Fruit fly (Drosophila melanogaster) whole organism, embryonic: ENCODE data around the gene Trf4-1.

Experiments used
- Adf1 ChIP-seq: fragments of 200-800 bp; sonication (Bioruptor generic); IDR thresholded peaks from 2 replicates; pipeline ENCODE4 v1.3.6; 2022; ENCODE audit warnings: missing biosample characterization, missing genetic modification characterization
- Atf6 ChIP-seq: fragments of 200-800 bp; sonication (Bioruptor generic); IDR thresholded peaks from 2 replicates; pipeline ENCODE4 v1.3.6; 2022; ENCODE audit warnings: missing biosample characterization, missing genetic modification characterization
- Awh ChIP-seq: fragments of 200-800 bp; sonication (Bioruptor generic); IDR thresholded peaks from 2 replicates; pipeline ENCODE4, ENCODE4 v1.3.6; 2022; ENCODE audit warnings: missing biosample characterization, missing genetic modification characterization
- BEAF-32 ChIP-seq: fragments of 200-800 bp; sonication (Bioruptor generic); optimal IDR thresholded peaks from 3 replicates; lab custom pipeline; 2017; ENCODE audit warnings: missing biosample characterization, missing genetic modification characterization, mild to moderate bottlenecking, moderate library complexity, missing genetic modification reagents
- CG12104 ChIP-seq: fragments of 200-800 bp; sonication (Bioruptor generic); optimal IDR thresholded peaks from 3 replicates; lab custom pipeline; 2016; ENCODE audit warnings: missing biosample characterization, missing genetic modification characterization
- CG12744 ChIP-seq: fragments of 200-800 bp; sonication (Bioruptor generic); optimal IDR thresholded peaks from 2 replicates; lab custom pipeline; 2016; ENCODE audit warnings: missing biosample characterization, missing genetic modification characterization
- CG14667 ChIP-seq: fragments of 200-800 bp; sonication (Bioruptor generic); IDR thresholded peaks from 2 replicates; pipeline ENCODE4 v1.3.6; 2022; ENCODE audit warnings: missing biosample characterization, missing genetic modification characterization
- CG18011 ChIP-seq: fragments of 200-800 bp; sonication (Bioruptor generic); optimal IDR thresholded peaks from 2 replicates; lab custom pipeline; 2017; ENCODE audit warnings: missing biosample characterization, missing genetic modification characterization, mild to moderate bottlenecking, moderate library complexity, missing genotype
- CG18476 ChIP-seq: fragments of 200-800 bp; sonication (Bioruptor generic); optimal IDR thresholded peaks from 2 replicates; lab custom pipeline; 2016; ENCODE audit warnings: missing biosample characterization, mild to moderate bottlenecking, missing genetic modification characterization
- CG2889 ChIP-seq: fragments of 200-800 bp; sonication (Bioruptor generic); IDR thresholded peaks from 3 replicates; pipeline ENCODE4 v1.3.6; 2022; ENCODE audit warnings: missing biosample characterization, missing genetic modification characterization
- CG30403 ChIP-seq: fragments of 200-800 bp; sonication (Bioruptor generic); optimal IDR thresholded peaks from 3 replicates; lab custom pipeline; 2016; ENCODE audit warnings: missing biosample characterization, missing genetic modification characterization
- CG31441 ChIP-seq: fragments of 200-800 bp; sonication (Bioruptor generic); IDR thresholded peaks from 2 replicates; pipeline ENCODE4 v1.3.6; 2022; ENCODE audit warnings: missing biosample characterization, missing genetic modification characterization
- CG32532 ChIP-seq: fragments of 200-800 bp; sonication (Bioruptor generic); IDR thresholded peaks from 2 replicates; pipeline ENCODE4 v1.3.6; 2022; ENCODE audit warnings: missing biosample characterization, missing genetic modification characterization
- CG4328 ChIP-seq: fragments of 200-800 bp; sonication (Bioruptor generic); optimal IDR thresholded peaks from 3 replicates; lab custom pipeline; 2017; ENCODE audit warnings: missing biosample characterization, missing genetic modification reagents, missing genetic modification characterization
- CG5953 ChIP-seq: fragments of 200-800 bp; sonication (Bioruptor generic); IDR thresholded peaks from 2 replicates; pipeline ENCODE4 v1.3.6; 2022; ENCODE audit warnings: missing biosample characterization, missing genetic modification characterization
- CG6683 ChIP-seq: fragments of 200-800 bp; sonication (Bioruptor generic); optimal IDR thresholded peaks from 2 replicates; lab custom pipeline; 2017; ENCODE audit warnings: missing biosample characterization, mild to moderate bottlenecking, missing genetic modification characterization, missing genetic modification reagents
- CG7372 ChIP-seq: fragments of 200-800 bp; sonication (Bioruptor generic); IDR thresholded peaks from 2 replicates; pipeline ENCODE4 v1.3.6; 2022; ENCODE audit warnings: missing biosample characterization, missing genetic modification characterization
- CG8281 ChIP-seq: fragments of 200-800 bp; sonication (Bioruptor generic); optimal IDR thresholded peaks from 2 replicates; lab custom pipeline; 2018; ENCODE audit warnings: missing biosample characterization, mild to moderate bottlenecking, missing genetic modification characterization, moderate library complexity
- CG9437 ChIP-seq: fragments of 200-800 bp; sonication (Bioruptor generic); optimal IDR thresholded peaks from 2 replicates; lab custom pipeline; 2018; ENCODE audit warnings: missing biosample characterization, mild to moderate bottlenecking, missing genetic modification characterization
- CG9727 ChIP-seq: fragments of 200-800 bp; sonication (Bioruptor generic); optimal IDR thresholded peaks from 3 replicates; lab custom pipeline; 2017; ENCODE audit warnings: missing biosample characterization, mild to moderate bottlenecking, missing genetic modification characterization
- CkIIα-i1 ChIP-seq: fragments of 200-800 bp; sonication (Bioruptor generic); IDR thresholded peaks from 2 replicates; pipeline ENCODE4 v1.3.6; 2022; ENCODE audit warnings: missing biosample characterization, missing genetic modification characterization
- Drgx ChIP-seq: fragments of 200-800 bp; sonication (Bioruptor generic); IDR thresholded peaks from 2 replicates; pipeline ENCODE4 v1.3.6; 2022; ENCODE audit warnings: missing biosample characterization, missing genetic modification characterization
- Ets65A ChIP-seq: fragments of 200-800 bp; sonication (Bioruptor generic); peaks from one replicate; lab custom pipeline; 2016; ENCODE audit warnings: missing biosample characterization, missing genetic modification characterization
- H2.0 ChIP-seq: fragments of 200-800 bp; sonication (Bioruptor generic); IDR thresholded peaks from 2 replicates; pipeline ENCODE4 v1.3.6; 2022; ENCODE audit warnings: missing biosample characterization, missing genetic modification characterization
- HLH3B ChIP-seq: fragments of 200-800 bp; sonication (Bioruptor generic); IDR thresholded peaks from 2 replicates; pipeline ENCODE4 v1.3.6; 2022; ENCODE audit warnings: missing biosample characterization, missing genetic modification characterization
- Hmr ChIP-seq: fragments of 200-800 bp; sonication (Bioruptor generic); optimal IDR thresholded peaks from 3 replicates; lab custom pipeline; 2017; ENCODE audit warnings: mild to moderate bottlenecking, missing biosample characterization, missing genetic modification reagents, missing genetic modification characterization
- Nf-YB ChIP-seq: fragments of 200-800 bp; sonication (Bioruptor generic); optimal IDR thresholded peaks from 3 replicates; lab custom pipeline; 2019; ENCODE audit warnings: missing biosample characterization, mild to moderate bottlenecking, missing genetic modification characterization, moderate library complexity
- Nf-YC ChIP-seq: fragments of 200-800 bp; optimal IDR thresholded peaks from 3 replicates; lab custom pipeline; 2019; ENCODE audit warnings: missing biosample characterization, mild to moderate bottlenecking, missing genetic modification characterization, moderate library complexity
- Optix ChIP-seq: fragments of 200-800 bp; sonication (Bioruptor generic); IDR thresholded peaks from 3 replicates; pipeline ENCODE4 v1.3.6; 2022; ENCODE audit warnings: missing biosample characterization, missing genetic modification characterization
- Trl ChIP-seq, 3 experiments: fragments of >200 bp in 2 of 3; fragments of 200-800 bp in 1 of 3; sonication (Bioruptor generic) in 1 of 3; optimal IDR thresholded peaks; 2 replicates in 1 of 3; 3 replicates in 2 of 3; lab custom pipeline; 2016 to 2017; ENCODE audit warnings: missing biosample characterization in 1 of 3, missing genetic modification characterization in 1 of 3
- abd-A ChIP-seq: fragments of 200-800 bp; sonication (Bioruptor generic); optimal IDR thresholded peaks from 3 replicates; lab custom pipeline; 2019; ENCODE audit warnings: missing biosample characterization, mild to moderate bottlenecking, missing genetic modification characterization, moderate library complexity
- al ChIP-seq: fragments of 200-800 bp; sonication (Bioruptor generic); IDR thresholded peaks from 2 replicates; pipeline ENCODE4 v1.3.6; 2022; ENCODE audit warnings: missing biosample characterization, missing genetic modification characterization
- ara ChIP-seq: fragments of 200-800 bp; sonication (Bioruptor generic); IDR thresholded peaks from 2 replicates; pipeline ENCODE4 v1.3.6; 2022; ENCODE audit warnings: missing biosample characterization, missing genetic modification characterization
- bsh ChIP-seq, 2 experiments: fragments of 200-800 bp; sonication (Bioruptor generic); optimal IDR thresholded peaks; 2 replicates each; lab custom pipeline; 2017 to 2018; ENCODE audit warnings: mild to moderate bottlenecking in 2 of 2, missing biosample characterization in 2 of 2, missing genetic modification characterization in 2 of 2, moderate library complexity in 1 of 2
- crp ChIP-seq, 2 experiments: fragments of 200-800 bp; sonication (Bioruptor generic); optimal IDR thresholded peaks; 2 replicates in 1 of 2; 3 replicates in 1 of 2; lab custom pipeline; 2017; ENCODE audit warnings: missing biosample characterization in 2 of 2, missing genetic modification characterization in 2 of 2, mild to moderate bottlenecking in 1 of 2, moderate library complexity in 1 of 2
- cwo ChIP-seq: fragments of 200-800 bp; sonication (Bioruptor generic); optimal IDR thresholded peaks from 3 replicates; lab custom pipeline; 2017; ENCODE audit warnings: missing biosample characterization, missing genetic modification characterization, mild to moderate bottlenecking, moderate library complexity, missing genetic modification reagents
- ind ChIP-seq: fragments of 200-800 bp; sonication (Bioruptor generic); optimal IDR thresholded peaks from 3 replicates; lab custom pipeline; 2016; ENCODE audit warnings: missing biosample characterization, missing genetic modification characterization
- kah ChIP-seq: fragments of 200-800 bp; sonication (Bioruptor generic); optimal IDR thresholded peaks from 2 replicates; lab custom pipeline; 2018; ENCODE audit warnings: missing biosample characterization, mild to moderate bottlenecking, missing genetic modification characterization
- prd ChIP-seq, 3 experiments: fragments of >200 bp in 2 of 3; fragments of 200-800 bp in 1 of 3; sonication (Bioruptor generic) in 1 of 3; optimal IDR thresholded peaks in 2 of 3; IDR thresholded peaks in 1 of 3; 2 replicates in 2 of 3; 3 replicates in 1 of 3; pipeline versions ENCODE4 v1.3.6 to Lab custom; 2017 to 2022; ENCODE audit warnings: missing biosample characterization in 1 of 3, missing genetic modification characterization in 1 of 3
- rib ChIP-seq: fragments of 200-800 bp; sonication (Bioruptor generic); IDR thresholded peaks from 2 replicates; pipeline ENCODE4 v1.3.6; 2022; ENCODE audit warnings: missing biosample characterization, missing genetic modification characterization
- row ChIP-seq: fragments of 200-800 bp; sonication (Bioruptor generic); IDR thresholded peaks from 3 replicates; pipeline ENCODE4 v1.3.6; 2022; ENCODE audit warnings: missing biosample characterization, missing genetic modification characterization
- sqz ChIP-seq: fragments of 200-800 bp; sonication (Bioruptor generic); optimal IDR thresholded peaks from 3 replicates; lab custom pipeline; 2018; ENCODE audit warnings: missing biosample characterization, mild to moderate bottlenecking, missing genetic modification characterization
- sr ChIP-seq: fragments of 200-800 bp; sonication (Bioruptor generic); IDR thresholded peaks from 3 replicates; pipeline ENCODE4 v1.3.6; 2022; ENCODE audit warnings: missing biosample characterization, missing genetic modification characterization
- tx ChIP-seq: fragments of 200-800 bp; sonication (Bioruptor generic); optimal IDR thresholded peaks from 2 replicates; lab custom pipeline; 2016; ENCODE audit warnings: missing biosample characterization, missing genetic modification characterization
- unpg ChIP-seq: fragments of 200-800 bp; sonication (Bioruptor generic); optimal IDR thresholded peaks from 3 replicates; lab custom pipeline; 2018; ENCODE audit warnings: missing biosample characterization, mild to moderate bottlenecking, missing genetic modification characterization, moderate library complexity
- wdn ChIP-seq: fragments of 200-800 bp; sonication (Bioruptor generic); IDR thresholded peaks from 2 replicates; pipeline ENCODE4 v1.3.6; 2022; ENCODE audit warnings: missing biosample characterization, missing genetic modification characterization
- zen ChIP-seq: fragments of 200-800 bp; sonication (Bioruptor generic); optimal IDR thresholded peaks from 3 replicates; lab custom pipeline; 2018; ENCODE audit warnings: missing biosample characterization, mild to moderate bottlenecking, missing genetic modification characterization, moderate library complexity
- zfh2 ChIP-seq: fragments of 200-800 bp; sonication (Bioruptor generic); optimal IDR thresholded peaks from 2 replicates; lab custom pipeline; 2016; ENCODE audit warnings: missing biosample characterization, missing genetic modification characterization

Trf4-1 gene

DNA sequence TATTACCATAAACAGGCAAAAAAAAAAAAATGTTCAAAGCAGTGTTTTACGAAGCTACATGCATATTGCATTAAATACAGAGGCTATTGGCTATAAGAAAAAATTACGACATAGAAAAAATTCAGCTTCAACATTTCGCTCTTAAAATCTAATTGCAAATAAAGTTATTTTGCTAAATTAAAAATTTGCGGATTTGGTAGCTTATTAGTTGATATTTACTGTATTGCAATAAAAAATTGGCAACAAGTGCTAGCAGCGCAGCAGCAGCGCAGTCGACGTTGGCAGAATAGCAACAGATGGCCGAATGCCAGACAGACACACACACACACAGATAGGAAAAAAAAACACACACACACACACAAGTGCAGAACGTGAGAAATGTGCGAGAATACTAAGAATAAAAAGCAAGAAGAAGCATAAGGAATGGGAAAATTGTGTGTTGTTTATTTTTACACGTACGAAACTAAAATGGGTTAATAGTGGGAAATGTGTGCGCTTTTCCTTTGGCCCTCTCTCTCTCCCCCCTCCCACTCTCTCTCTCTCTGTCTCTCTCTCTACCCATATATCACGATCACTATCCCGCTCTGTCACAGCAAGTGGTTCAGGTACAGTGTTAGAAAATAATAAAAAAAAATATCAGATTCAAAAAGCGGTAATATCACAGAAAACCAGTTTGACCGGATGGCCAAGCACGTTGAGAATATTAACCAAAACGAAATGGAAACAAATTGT, 26.4 kb upstream of the Trf4-1 start (continued):
- TF ChIP-seq prd (optimal IDR thresholded peaks at IDR 0.05; lab: Kevin White, UChicago) (no peak), prd (GFP tag; IDR thresholded peaks at IDR 0.05; lab: Robert Waterston, UW) (peak; percentile 60; the same call in 2 of the 3 replicates), CG12104 (GFP tag; lab: Kevin White, UChicago) (no peak), wdn (GFP tag; lab: Robert Waterston, UW) (peak; percentile 46; the same call in 1 of the 2 replicates), Optix (GFP tag; lab: Robert Waterston, UW) (no peak), sr (GFP tag; lab: Robert Waterston, UW) (0 out of 3 replicates have a peak, but pooled peaks have one; percentile 1), ara (GFP tag; lab: Robert Waterston, UW) (no peak; the same call in 1 of the 2 replicates), crp (GFP tag; optimal IDR thresholded peaks at IDR 0.05; lab: Kevin White, UChicago) (no peak), cwo (GFP tag; lab: Kevin White, UChicago) (peak; percentile 13), Drgx (GFP tag; lab: Robert Waterston, UW) (peak; percentile 88), al (GFP tag; lab: Robert Waterston, UW) (peak; percentile 71), CG12744 (GFP tag; lab: Kevin White, UChicago) (no peak), unpg (peak; percentile 41), zen (tag; lab: Kevin White, UChicago) (no peak), tx (GFP tag; lab: Kevin White, UChicago) (peak; percentile 24), CG18476 (no peak), CG9437 (no peak), Ets65A (GFP tag; lab: Kevin White, UChicago) (no peak), CG6683 (GFP tag; lab: Kevin White, UChicago) (no peak), kah (GFP tag; lab: Kevin White, UChicago) (peak; percentile 59), Nf-YB (GFP tag; lab: Kevin White, UChicago) (no peak), abd-A (tag; lab: Kevin White, UChicago) (peak; percentile 40), CG7372 (GFP tag; lab: Robert Waterston, UW) (peak; percentile 41; the same call in 1 of the 2 replicates), Adf1 (GFP tag; lab: Robert Waterston, UW) (peak; percentile 84), Nf-YC (tag; lab: Kevin White, UChicago) (peak; percentile 21), CG5953 (no peak), Hmr (peak; percentile 21), CG14667 (GFP tag; lab: Robert Waterston, UW) (peak; percentile 45; the same call in 1 of the 2 replicates), Trl (optimal IDR thresholded peaks at IDR 0.05; lab: Kevin White, UChicago) (peak; percentile 56 to 69), Trl (GFP tag; optimal IDR thresholded peaks at IDR 0.05; lab: Kevin White, UChicago) (no peak), CG2889 (GFP tag; lab: Robert Waterston, UW) (0 out of 3 replicates have a peak, but pooled peaks have one; percentile 16), HLH3B (GFP tag; lab: Robert Waterston, UW) (0 out of 2 replicates have a peak, but pooled peaks have one; percentile 19), CG8281 (tag; lab: Kevin White, UChicago) (no peak), row (GFP tag; lab: Robert Waterston, UW) (peak; percentile 61), CG30403 (GFP tag; lab: Kevin White, UChicago) (peak; percentile 43), zfh2 (GFP tag; lab: Kevin White, UChicago) (peak; percentile 38), Awh (0 out of 2 replicates have a peak, but pooled peaks have one; percentile 6), sqz (GFP tag; lab: Kevin White, UChicago) (peak; percentile 58), CkIIα-i1 (GFP tag; lab: Robert Waterston, UW) (no peak), CG4328 (no peak), rib (GFP tag; lab: Robert Waterston, UW) (no peak), CG18011 (GFP tag; lab: Kevin White, UChicago) (no peak), BEAF-32 (GFP tag; lab: Kevin White, UChicago) (no peak), CG31441 (GFP tag; lab: Robert Waterston, UW) (0 out of 2 replicates have a peak, but pooled peaks have one; percentile 3), bsh (GFP tag; optimal IDR thresholded peaks at IDR 0.05; lab: Kevin White, UChicago) (peak in 1 of 2 experiments; percentile 13), ind (peak; percentile 23), Atf6 (peak; percentile 61; the same call in 1 of the 2 replicates), CG9727 (GFP tag; lab: Kevin White, UChicago) (peak; percentile 34), H2.0 (GFP tag; lab: Robert Waterston, UW) (peak; percentile 23; the same call in 1 of the 2 replicates), CG32532 (GFP tag; lab: Robert Waterston, UW) (peak; percentile 61)
